Fruit fly (Drosophila melanogaster) whole organism, embryonic: ENCODE data around the gene elB.

Source experiments
- CG13296 ChIP-seq: fragments of 200-800 bp; sonication (Bioruptor generic); optimal IDR thresholded peaks from 3 replicates; lab custom pipeline; 2018; ENCODE audit warnings: missing biosample characterization, mild to moderate bottlenecking, missing genetic modification characterization
- CG2678 ChIP-seq: fragments of 200-800 bp; sonication (Bioruptor generic); optimal IDR thresholded peaks from 3 replicates; lab custom pipeline; 2019; ENCODE audit warnings: missing biosample characterization, mild to moderate bottlenecking, missing genetic modification characterization, moderate library complexity
- CG3726 ChIP-seq: fragments of 200-800 bp; sonication (Bioruptor generic); IDR thresholded peaks from 3 replicates; pipeline ENCODE4, ENCODE4 v1.3.6; 2022; ENCODE audit warnings: missing biosample characterization, missing genetic modification characterization
- CG7372 ChIP-seq: fragments of 200-800 bp; sonication (Bioruptor generic); IDR thresholded peaks from 2 replicates; pipeline ENCODE4 v1.3.6; 2022; ENCODE audit warnings: missing biosample characterization, missing genetic modification characterization
- CG8290 ChIP-seq, 3 experiments: fragments of 200-800 bp; sonication (Bioruptor generic); optimal IDR thresholded peaks; 2 replicates each; lab custom pipeline; 2016 to 2019; ENCODE audit warnings: missing biosample characterization in 3 of 3, missing genetic modification characterization in 3 of 3, mild to moderate bottlenecking in 2 of 3, moderate library complexity in 1 of 3
- HmgZ ChIP-seq: fragments of 200-800 bp; sonication (Bioruptor generic); optimal IDR thresholded peaks from 2 replicates; lab custom pipeline; 2018; ENCODE audit warnings: missing biosample characterization, mild to moderate bottlenecking, missing genetic modification characterization
- NC2β ChIP-seq: fragments of 200-800 bp; sonication (Bioruptor generic); optimal IDR thresholded peaks from 2 replicates; lab custom pipeline; 2016; ENCODE audit warnings: missing biosample characterization, missing genetic modification characterization
- PHDP ChIP-seq: fragments of 200-800 bp; sonication (Bioruptor generic); optimal IDR thresholded peaks from 3 replicates; lab custom pipeline; 2018; ENCODE audit warnings: missing biosample characterization, mild to moderate bottlenecking, missing genetic modification characterization, moderate library complexity
- ap ChIP-seq: fragments of 200-800 bp; sonication (Bioruptor generic); IDR thresholded peaks from 2 replicates; pipeline ENCODE4 v1.3.6; 2022; ENCODE audit warnings: missing biosample characterization, missing genetic modification characterization
- ase ChIP-seq: fragments of 200-800 bp; sonication (Bioruptor generic); IDR thresholded peaks from 3 replicates; pipeline ENCODE4 v1.3.6; 2022; ENCODE audit warnings: missing biosample characterization, missing genetic modification characterization
- fd3F ChIP-seq: fragments of 200-800 bp; sonication (Bioruptor generic); optimal IDR thresholded peaks from 2 replicates; lab custom pipeline; 2018; ENCODE audit warnings: missing biosample characterization, mild to moderate bottlenecking, missing genetic modification characterization, moderate library complexity
- gt ChIP-seq: fragments of 200-800 bp; sonication (Bioruptor generic); IDR thresholded peaks from 2 replicates; pipeline ENCODE4 v1.3.6; 2022; ENCODE audit warnings: missing biosample characterization, missing genetic modification characterization
- lbe ChIP-seq: fragments of 200-800 bp; sonication (Bioruptor generic); optimal IDR thresholded peaks from 2 replicates; lab custom pipeline; 2016; ENCODE audit warnings: missing biosample characterization, mild to moderate bottlenecking, missing genetic modification characterization

dm6 chr2L:14431421-14431820, 22.1 kb upstream of the elB start:
- TF ChIP-seq CG3726 (GFP tag; lab: Robert Waterston, UW) (no peak), NC2β (GFP tag; lab: Kevin White, UChicago) (no peak), PHDP (no peak), ap (GFP tag; lab: Robert Waterston, UW) (no peak), ase (GFP tag; lab: Robert Waterston, UW) (no peak), fd3F (no peak), CG7372 (GFP tag; lab: Robert Waterston, UW) (no peak), lbe (GFP tag; lab: Kevin White, UChicago) (no peak), CG2678 (tag; lab: Kevin White, UChicago) (no peak), CG8290 (GFP tag; optimal IDR thresholded peaks at IDR 0.05; lab: Kevin White, UChicago) (no peak), CG8290 (tag; optimal IDR thresholded peaks at IDR 0.05; lab: Kevin White, UChicago) (no peak), HmgZ (tag; lab: Kevin White, UChicago) (no peak), CG13296 (GFP tag; lab: Kevin White, UChicago) (no peak), gt (GFP tag; lab: Robert Waterston, UW) (no peak)
